Worm (Caenorhabditis elegans) whole organism, L2 larva: ENCODE data around the gene K04C2.7.

Experiments used
- skn-1 ChIP-seq: sonication (generic microtip); optimal IDR thresholded peaks from 2 replicates; lab custom pipeline; 2017; ENCODE audit warnings: missing biosample characterization, missing genetic modification characterization
- snpc-4 ChIP-seq: fragments of 150-350 bp; optimal IDR thresholded peaks from 2 replicates; lab custom pipeline; 2014; ENCODE audit warnings: missing biosample characterization, missing genetic modification characterization

- TF ChIP-seq snpc-4 (tag; lab: Kevin White, UChicago) (no peak), skn-1 (tag; lab: Kevin White, UChicago) (no peak)
Measured at ce11 chrIII:6888497-6888896, 7.6 kb downstream of the K04C2.7 start.
